Worm (Caenorhabditis elegans) whole organism, mixed stage, embryonic: ENCODE results near the gene C50F4.16.

Experiments used
- M03D4.4 ChIP-seq: sonication (generic microtip); optimal IDR thresholded peaks from 2 replicates; lab custom pipeline; 2017; ENCODE audit warnings: mild to moderate bottlenecking, missing genetic modification characterization, missing compliant biosample characterization
- bed-3 ChIP-seq: fragments of 200-800 bp; sonication (Bioruptor generic); optimal IDR thresholded peaks from 3 replicates; lab custom pipeline; 2018; ENCODE audit warnings: mild to moderate bottlenecking, missing genetic modification characterization, moderate library complexity, missing compliant biosample characterization
- blmp-1 ChIP-seq: fragments of 150-350 bp; optimal IDR thresholded peaks from 2 replicates; lab custom pipeline; 2014; ENCODE audit warnings: missing biosample characterization, missing genetic modification characterization
- ceh-39 ChIP-seq: fragments of 150-350 bp; optimal IDR thresholded peaks from 2 replicates; lab custom pipeline; 2014; ENCODE audit warnings: missing biosample characterization, missing genetic modification characterization
- ceh-43 ChIP-seq: fragments of 200-800 bp; sonication (Bioruptor generic); optimal IDR thresholded peaks from 2 replicates; lab custom pipeline; 2018; ENCODE audit warnings: mild to moderate bottlenecking, missing genetic modification characterization, moderate library complexity, missing compliant biosample characterization
- ceh-83 ChIP-seq: fragments of 200-800 bp; sonication (Bioruptor generic); optimal IDR thresholded peaks from 2 replicates; lab custom pipeline; 2018; ENCODE audit warnings: mild to moderate bottlenecking, missing genetic modification characterization, missing compliant biosample characterization
- drap-1 ChIP-seq: fragments of 200-800 bp; sonication (Bioruptor generic); optimal IDR thresholded peaks from 3 replicates; lab custom pipeline; 2018; ENCODE audit warnings: mild to moderate bottlenecking, missing genetic modification characterization, missing compliant biosample characterization
- elt-1 ChIP-seq: sonication (generic microtip); optimal IDR thresholded peaks from 2 replicates; lab custom pipeline; 2017; ENCODE audit warnings: missing genetic modification characterization, mild to moderate bottlenecking, missing compliant biosample characterization, antibody characterized with exemption, moderate library complexity, borderline replicate concordance; ENCODE audit not compliant: insufficient read depth
- elt-3 ChIP-seq: fragments of 150-350 bp; optimal IDR thresholded peaks from 2 replicates; lab custom pipeline; 2014; ENCODE audit warnings: missing biosample characterization, missing genetic modification characterization
- flh-1 ChIP-seq: fragments of 200-800 bp; sonication (Bioruptor generic); optimal IDR thresholded peaks from 2 replicates; lab custom pipeline; 2018; ENCODE audit warnings: mild to moderate bottlenecking, missing genetic modification characterization, moderate library complexity, missing compliant biosample characterization
- ham-2 ChIP-seq: fragments of 200-800 bp; sonication (Bioruptor generic); optimal IDR thresholded peaks from 2 replicates; lab custom pipeline; 2018; ENCODE audit warnings: mild to moderate bottlenecking, missing genetic modification characterization, missing compliant biosample characterization
- hlh-1 ChIP-seq: fragments of 150-350 bp; optimal IDR thresholded peaks from 2 replicates; lab custom pipeline; 2014; ENCODE audit warnings: missing biosample characterization, missing genetic modification reagents, missing genetic modification characterization
- lin-13 ChIP-seq: fragments of 150-350 bp; optimal IDR thresholded peaks from 2 replicates; lab custom pipeline; 2014; ENCODE audit warnings: missing biosample characterization, missing genetic modification characterization
- lin-32 ChIP-seq: fragments of 200-800 bp; sonication (Bioruptor generic); optimal IDR thresholded peaks from 2 replicates; lab custom pipeline; 2018; ENCODE audit warnings: mild to moderate bottlenecking, missing genetic modification characterization, missing compliant biosample characterization
- lsy-2 ChIP-seq: fragments of 150-350 bp; optimal IDR thresholded peaks from 2 replicates; lab custom pipeline; 2014; ENCODE audit warnings: missing biosample characterization, missing genetic modification characterization
- mab-5 ChIP-seq: fragments of 150-350 bp; optimal IDR thresholded peaks from 2 replicates; lab custom pipeline; 2014; ENCODE audit warnings: missing biosample characterization, missing genetic modification characterization
- mep-1 ChIP-seq: fragments of 150-350 bp; optimal IDR thresholded peaks from 2 replicates; lab custom pipeline; 2017; ENCODE audit warnings: missing biosample characterization, missing genetic modification reagents, missing genetic modification characterization, inconsistent platforms
- mls-2 ChIP-seq: sonication (generic microtip); optimal IDR thresholded peaks from 2 replicates; lab custom pipeline; 2016; ENCODE audit warnings: mild to moderate bottlenecking, missing genetic modification characterization, moderate library complexity, missing compliant biosample characterization
- nhr-2 ChIP-seq: fragments of 150-350 bp; optimal IDR thresholded peaks from 2 replicates; lab custom pipeline; 2014; ENCODE audit warnings: missing biosample characterization, missing genetic modification characterization
- nhr-237 ChIP-seq: fragments of 150-350 bp; optimal IDR thresholded peaks from 2 replicates; lab custom pipeline; 2014; ENCODE audit warnings: missing biosample characterization, missing genetic modification characterization
- nhr-28 ChIP-seq: fragments of 150-350 bp; optimal IDR thresholded peaks from 2 replicates; lab custom pipeline; 2014; ENCODE audit warnings: missing biosample characterization, missing genetic modification characterization
- nhr-76 ChIP-seq: sonication (generic microtip); optimal IDR thresholded peaks from 2 replicates; lab custom pipeline; 2017; ENCODE audit warnings: missing biosample characterization, missing genetic modification characterization
- pha-4 ChIP-seq: fragments of 150-350 bp; optimal IDR thresholded peaks from 2 replicates; lab custom pipeline; 2018; ENCODE audit warnings: missing biosample characterization, missing genetic modification reagents, missing genetic modification characterization
- sem-2 ChIP-seq: fragments of 200-800 bp; sonication (Bioruptor generic); optimal IDR thresholded peaks from 2 replicates; lab custom pipeline; 2018; ENCODE audit warnings: mild to moderate bottlenecking, missing genetic modification characterization, missing compliant biosample characterization
- snpc-4 ChIP-seq: fragments of 150-350 bp; optimal IDR thresholded peaks from 2 replicates; lab custom pipeline; 2014; ENCODE audit warnings: missing biosample characterization, missing genetic modification characterization
- sptf-1 ChIP-seq: sonication (generic microtip); optimal IDR thresholded peaks from 2 replicates; lab custom pipeline; 2017; ENCODE audit warnings: mild to moderate bottlenecking, missing genetic modification characterization, moderate library complexity, missing compliant biosample characterization
- tbx-8 ChIP-seq: fragments of 200-800 bp; sonication (Bioruptor generic); optimal IDR thresholded peaks from 2 replicates; lab custom pipeline; 2018; ENCODE audit warnings: mild to moderate bottlenecking, missing genetic modification characterization, moderate library complexity, missing compliant biosample characterization
- unc-120 ChIP-seq: sonication (generic microtip); optimal IDR thresholded peaks from 2 replicates; lab custom pipeline; 2017; ENCODE audit warnings: missing genetic modification characterization, missing compliant biosample characterization; ENCODE audit not compliant: poor library complexity, severe bottlenecking
- unc-39 ChIP-seq: fragments of 150-350 bp; optimal IDR thresholded peaks from 2 replicates; lab custom pipeline; 2014; ENCODE audit warnings: missing biosample characterization, missing genetic modification characterization
- unc-62 ChIP-seq: fragments of 150-350 bp; optimal IDR thresholded peaks from 2 replicates; lab custom pipeline; 2014; ENCODE audit warnings: missing biosample characterization, missing genetic modification reagents, missing genetic modification characterization
- zip-8 ChIP-seq: fragments of 150-350 bp; optimal IDR thresholded peaks from 2 replicates; lab custom pipeline; 2014; ENCODE audit warnings: missing biosample characterization, missing genetic modification characterization
- ztf-11 ChIP-seq: fragments of 150-350 bp; optimal IDR thresholded peaks from 2 replicates; lab custom pipeline; 2014; ENCODE audit warnings: missing biosample characterization, missing genetic modification characterization

Gene C50F4.16

ce11 chrV:9534621-9535020 lies 6.8 kb downstream of the C50F4.16 start, which contains the start of gene tag-329:
tag-329 (plus strand) TSS chrV:9534921.
- no peak for TF ChIP-seq nhr-237
- TF ChIP-seq hlh-1 (tag; lab: Kevin White, UChicago): no peak
- no peak for TF ChIP-seq mab-5 (tag; lab: Kevin White, UChicago)
- TF ChIP-seq unc-62 (GFP tag; lab: Kevin White, UChicago): no peak
- TF ChIP-seq zip-8: no peak
- no peak for TF ChIP-seq nhr-28
- no peak for TF ChIP-seq tbx-8 (GFP tag; lab: Kevin White, UChicago)
- no peak for TF ChIP-seq ceh-39
- no peak for TF ChIP-seq unc-120
- TF ChIP-seq ceh-43 (GFP tag; lab: Kevin White, UChicago): no peak
- no peak for TF ChIP-seq ztf-11 (tag; lab: Kevin White, UChicago)
- TF ChIP-seq ham-2 (GFP tag; lab: Kevin White, UChicago): no peak
- TF ChIP-seq pha-4: no peak
- TF ChIP-seq sem-2 (GFP tag; lab: Kevin White, UChicago): no peak
- no peak for TF ChIP-seq drap-1 (GFP tag; lab: Kevin White, UChicago)
- TF ChIP-seq nhr-2 (tag; lab: Kevin White, UChicago): no peak
- TF ChIP-seq elt-3: no peak
- TF ChIP-seq nhr-76 (tag; lab: Kevin White, UChicago): no peak
- no peak for TF ChIP-seq M03D4.4 (tag; lab: Kevin White, UChicago)
- TF ChIP-seq unc-39 (tag; lab: Kevin White, UChicago): no peak
- TF ChIP-seq, all 35 proteins: peak for 0

- no peak for TF ChIP-seq ceh-43 (GFP tag; lab: Kevin White, UChicago)
- TF ChIP-seq nhr-237: no peak
- TF ChIP-seq, all 35 proteins: peak for 0
Observed at ce11 chrV:9531477-9531876, 9.9 kb downstream of the C50F4.16 start, which contains the start of the genes C50F4.10 and pfk-1.2. C50F4.10 (minus strand) TSS chrV:9531577. pfk-1.2 (plus strand) TSS chrV:9531801.

DNA sequence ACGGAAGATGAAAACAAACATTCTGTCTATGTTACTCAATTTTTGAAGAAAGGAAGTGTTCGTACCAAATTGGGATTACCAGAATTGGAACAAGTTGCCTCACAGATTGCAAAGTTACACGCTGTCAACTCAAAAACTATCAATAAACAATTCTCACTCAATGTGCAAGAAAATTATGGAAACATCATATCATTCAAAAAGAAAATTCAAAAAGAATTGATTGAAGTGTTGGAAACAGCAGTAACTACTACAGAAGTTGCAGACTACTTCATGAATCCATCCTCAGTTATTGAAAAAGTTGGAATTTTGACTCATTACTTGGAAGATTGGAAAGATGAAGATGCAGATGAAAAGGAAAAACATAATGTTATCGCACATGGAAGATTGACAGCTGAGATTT lies 13.4 kb downstream of the C50F4.16 start:
- TF ChIP-seq nhr-2 (tag; lab: Kevin White, UChicago) (no peak), sem-2 (GFP tag; lab: Kevin White, UChicago) (no peak), mab-5 (tag; lab: Kevin White, UChicago) (no peak), ceh-83 (no peak), snpc-4 (tag; lab: Kevin White, UChicago) (no peak), nhr-28 (no peak), sptf-1 (tag; lab: Kevin White, UChicago) (no peak), tbx-8 (GFP tag; lab: Kevin White, UChicago) (no peak), pha-4 (no peak), unc-120 (no peak), lin-13 (tag; lab: Kevin White, UChicago) (no peak), elt-1 (tag; lab: Kevin White, UChicago) (no peak), nhr-76 (tag; lab: Kevin White, UChicago) (no peak), M03D4.4 (tag; lab: Kevin White, UChicago) (no peak), zip-8 (no peak), lin-32 (GFP tag; lab: Kevin White, UChicago) (no peak), mep-1 (tag; lab: Kevin White, UChicago) (no peak), blmp-1 (tag; lab: Kevin White, UChicago) (no peak), flh-1 (no peak), lsy-2 (tag; lab: Kevin White, UChicago) (no peak)

- TF ChIP-seq drap-1 (GFP tag; lab: Kevin White, UChicago): no peak
- no peak for TF ChIP-seq flh-1
- no peak for TF ChIP-seq mls-2 (tag; lab: Kevin White, UChicago)
- TF ChIP-seq lsy-2 (tag; lab: Kevin White, UChicago): no peak
- no peak for TF ChIP-seq nhr-28
- TF ChIP-seq ceh-39: no peak
- TF ChIP-seq unc-39 (tag; lab: Kevin White, UChicago): no peak
- no peak for TF ChIP-seq elt-3
- no peak for TF ChIP-seq bed-3
- TF ChIP-seq nhr-76 (tag; lab: Kevin White, UChicago): no peak
- TF ChIP-seq mep-1 (tag; lab: Kevin White, UChicago): no peak
- TF ChIP-seq unc-120: no peak
Observed at ce11 chrV:9527337-9527736, 14.1 kb downstream of the C50F4.16 start.

- TF ChIP-seq lin-32 (GFP tag; lab: Kevin White, UChicago) (no peak), unc-62 (GFP tag; lab: Kevin White, UChicago) (no peak), ztf-11 (tag; lab: Kevin White, UChicago) (no peak), elt-3 (no peak), blmp-1 (tag; lab: Kevin White, UChicago) (no peak), ceh-43 (GFP tag; lab: Kevin White, UChicago) (no peak), zip-8 (no peak)
Observed at ce11 chrV:9526470-9526869, 14.9 kb downstream of the C50F4.16 start, which contains the start of gene C50F4.1. C50F4.1 (plus strand) TSS chrV:9526793.
